Worm (Caenorhabditis elegans) whole organism, L1 larva: Measurements from ENCODE around the gene rde-4.

ENCODE experiments used
- C04F5.9 ChIP-seq: sonication (generic microtip); optimal IDR thresholded peaks from 2 replicates; lab custom pipeline; 2016; ENCODE audit warnings: missing genetic modification characterization, missing compliant biosample characterization
- C16A3.4 ChIP-seq: fragments of 150-350 bp; optimal IDR thresholded peaks from 2 replicates; lab custom pipeline; 2014; ENCODE audit warnings: missing biosample characterization, missing genetic modification characterization
- aha-1 ChIP-seq: fragments of 150-350 bp; optimal IDR thresholded peaks from 2 replicates; lab custom pipeline; 2014; ENCODE audit warnings: missing biosample characterization, missing genetic modification characterization
- aly-2 ChIP-seq: fragments of 150-350 bp; optimal IDR thresholded peaks from 2 replicates; lab custom pipeline; 2014; ENCODE audit warnings: missing biosample characterization, missing genetic modification characterization
- blmp-1 ChIP-seq: fragments of 150-350 bp; optimal IDR thresholded peaks from 2 replicates; lab custom pipeline; 2014; ENCODE audit warnings: missing biosample characterization, missing genetic modification characterization
- ceh-63 ChIP-seq: fragments of 200-800 bp; sonication (Bioruptor generic); optimal IDR thresholded peaks from 2 replicates; lab custom pipeline; 2018; ENCODE audit warnings: mild to moderate bottlenecking, missing genetic modification characterization, missing compliant biosample characterization
- ceh-90 ChIP-seq: sonication (generic microtip); optimal IDR thresholded peaks from 2 replicates; lab custom pipeline; 2016; ENCODE audit warnings: missing genetic modification characterization, missing compliant biosample characterization
- dpl-1 ChIP-seq, 3 experiments: fragments of 150-350 bp in 2 of 3; sonication (generic microtip) in 1 of 3; optimal IDR thresholded peaks; 2 replicates each; lab custom pipeline; 2014 to 2017; ENCODE audit warnings: missing biosample characterization in 3 of 3, missing genetic modification characterization in 3 of 3, missing genetic modification reagents in 3 of 3
- efl-1 ChIP-seq, 4 experiments: fragments of 150-350 bp; optimal IDR thresholded peaks in 3 of 4; peaks in 1 of 4; 1 replicate in 1 of 4; 2 replicates in 3 of 4; lab custom pipeline; 2014; ENCODE audit warnings: missing biosample characterization in 2 of 4, missing genetic modification characterization in 2 of 4, missing genetic modification reagents in 2 of 4
- egl-13 ChIP-seq: sonication (generic microtip); optimal IDR thresholded peaks from 2 replicates; lab custom pipeline; 2016; ENCODE audit warnings: missing genotype, missing genetic modification reagents, missing genetic modification characterization, missing compliant biosample characterization
- fkh-10 ChIP-seq: sonication (generic microtip); optimal IDR thresholded peaks from 2 replicates; lab custom pipeline; 2017; ENCODE audit warnings: missing biosample characterization, missing genetic modification reagents, missing genetic modification characterization
- fkh-4 ChIP-seq: sonication (generic microtip); optimal IDR thresholded peaks from 2 replicates; lab custom pipeline; 2016; ENCODE audit warnings: missing compliant biosample characterization, missing genetic modification characterization, borderline replicate concordance
- fkh-8 ChIP-seq: sonication (generic microtip); optimal IDR thresholded peaks from 2 replicates; lab custom pipeline; 2016; ENCODE audit warnings: mild to moderate bottlenecking, missing genetic modification characterization, missing compliant biosample characterization
- irx-1 ChIP-seq: sonication (generic microtip); optimal IDR thresholded peaks from 2 replicates; lab custom pipeline; 2016; ENCODE audit warnings: missing genetic modification characterization, missing compliant biosample characterization
- isw-1 ChIP-seq: fragments of 200-800 bp; sonication (Bioruptor generic); IDR thresholded peaks from 2 replicates; pipeline ENCODE4 v1.3.6; 2022; ENCODE audit warnings: missing genetic modification characterization, missing compliant biosample characterization
- lin-14 ChIP-seq: fragments of 200-800 bp; sonication (Bioruptor generic); optimal IDR thresholded peaks from 2 replicates; lab custom pipeline; 2018; ENCODE audit warnings: mild to moderate bottlenecking, missing genetic modification characterization, moderate library complexity, missing compliant biosample characterization
- lin-35 ChIP-seq, 2 experiments: fragments of 150-350 bp; optimal IDR thresholded peaks; 2 replicates each; lab custom pipeline; 2014; ENCODE audit warnings: missing biosample characterization in 2 of 2, missing genetic modification characterization in 2 of 2, missing genetic modification reagents in 2 of 2
- lin-39 ChIP-seq: fragments of 150-350 bp; optimal IDR thresholded peaks from 2 replicates; lab custom pipeline; 2014; ENCODE audit warnings: missing biosample characterization, missing genetic modification reagents, missing genetic modification characterization
- mdl-1 ChIP-seq, 2 experiments: fragments of 150-350 bp; optimal IDR thresholded peaks; 2 replicates each; lab custom pipeline; 2014 to 2017; ENCODE audit warnings: missing biosample characterization in 2 of 2, missing genetic modification characterization in 2 of 2, inconsistent platforms in 1 of 2
- nhr-19 ChIP-seq: fragments of 200-800 bp; sonication (Bioruptor generic); conservative IDR thresholded peaks from 2 replicates; pipeline ENCODE4 v1.3.6; 2022; ENCODE audit warnings: missing genetic modification characterization, missing compliant biosample characterization
- nhr-47 ChIP-seq: sonication (generic microtip); optimal IDR thresholded peaks from 2 replicates; lab custom pipeline; 2016; ENCODE audit warnings: mild to moderate bottlenecking, missing genetic modification characterization, moderate library complexity, missing compliant biosample characterization
- nhr-71 ChIP-seq: sonication (generic microtip); optimal IDR thresholded peaks from 2 replicates; lab custom pipeline; 2016; ENCODE audit warnings: mild to moderate bottlenecking, missing genetic modification characterization, moderate library complexity, missing compliant biosample characterization
- nhr-76 ChIP-seq: sonication (generic microtip); optimal IDR thresholded peaks from 2 replicates; lab custom pipeline; 2017; ENCODE audit warnings: missing biosample characterization, missing genetic modification characterization
- nhr-84 ChIP-seq: sonication (generic microtip); optimal IDR thresholded peaks from 2 replicates; lab custom pipeline; 2017; ENCODE audit warnings: missing biosample characterization, missing genetic modification characterization
- nhr-85 ChIP-seq: sonication (generic microtip); peaks from one replicate; lab custom pipeline; 2016; ENCODE audit warnings: missing genetic modification characterization, inconsistent platforms, missing compliant biosample characterization
- nhr-90 ChIP-seq: sonication (generic microtip); optimal IDR thresholded peaks from 2 replicates; lab custom pipeline; 2016; ENCODE audit warnings: mild to moderate bottlenecking, missing genetic modification characterization, missing compliant biosample characterization; ENCODE audit not compliant: poor library complexity
- pag-3 ChIP-seq: sonication (generic microtip); optimal IDR thresholded peaks from 2 replicates; lab custom pipeline; 2017; ENCODE audit warnings: missing genetic modification characterization, mild to moderate bottlenecking, missing compliant biosample characterization, antibody characterized with exemption, borderline replicate concordance; ENCODE audit not compliant: insufficient read depth
- pax-3 ChIP-seq: fragments of 200-800 bp; sonication (Bioruptor generic); optimal IDR thresholded peaks from 2 replicates; lab custom pipeline; 2018; ENCODE audit warnings: mild to moderate bottlenecking, missing genetic modification characterization, moderate library complexity, missing compliant biosample characterization
- pqm-1 ChIP-seq: sonication (generic microtip); optimal IDR thresholded peaks from 3 replicates; lab custom pipeline; 2017; ENCODE audit warnings: missing biosample characterization, missing genetic modification characterization
- rnt-1 ChIP-seq: sonication (generic microtip); optimal IDR thresholded peaks from 2 replicates; lab custom pipeline; 2016; ENCODE audit warnings: mild to moderate bottlenecking, missing genetic modification characterization, moderate library complexity, missing compliant biosample characterization
- sox-4 ChIP-seq: sonication (generic microtip); optimal IDR thresholded peaks from 2 replicates; lab custom pipeline; 2016; ENCODE audit warnings: missing genetic modification characterization, missing compliant biosample characterization
- unc-130 ChIP-seq: fragments of 150-350 bp; optimal IDR thresholded peaks from 2 replicates; lab custom pipeline; 2017; ENCODE audit warnings: missing biosample characterization, missing genetic modification characterization, inconsistent platforms
- unc-98 ChIP-seq: fragments of 200-800 bp; sonication (Bioruptor generic); IDR thresholded peaks from 2 replicates; pipeline ENCODE4 v1.3.6; 2022; ENCODE audit warnings: missing genetic modification characterization, missing compliant biosample characterization
- zip-4 ChIP-seq: fragments of 200-800 bp; sonication (Bioruptor generic); optimal IDR thresholded peaks from 2 replicates; lab custom pipeline; 2018; ENCODE audit warnings: mild to moderate bottlenecking, missing genetic modification characterization, moderate library complexity, missing compliant biosample characterization
- ztf-11 ChIP-seq, 2 experiments: sonication (generic microtip); optimal IDR thresholded peaks; 2 replicates each; lab custom pipeline; 2016 to 2017; ENCODE audit warnings: missing genetic modification characterization in 2 of 2, missing biosample characterization in 1 of 2, missing compliant biosample characterization in 1 of 2

The rde-4 gene

ce11 chrIII:10218587-10218986 is at the start of gene rde-4, which contains the start of gene cox-14 (continued):
- peak; percentile 71 for TF ChIP-seq egl-13 (tag; lab: Kevin White, UChicago)
- TF ChIP-seq nhr-47 (tag; lab: Kevin White, UChicago) = peak; percentile 88
- peak; percentile 91 to 94 for TF ChIP-seq lin-35 (GFP tag; optimal IDR thresholded peaks at IDR 0.05; lab: Kevin White, UChicago)
- TF ChIP-seq aly-2 = peak; percentile 27
- TF ChIP-seq, all 84 proteins: peak for 45

ce11 chrIII:10266824-10267223 is 48.4 kb upstream of the rde-4 start, which contains the start of gene inpp-4B:
Gene inpp-4B (minus strand): TSS chrIII:10266877.
- TF ChIP-seq nhr-71 (peak; percentile 16), efl-1 (optimal IDR thresholded peaks at IDR 0.05; lab: Kevin White, UChicago) (peak; percentile 6 to 10), efl-1 (GFP tag; optimal IDR thresholded peaks at IDR 0.05 in 1 of 2; lab: Kevin White, UChicago) (peak in 1 of 2 experiments; percentile 76), dpl-1 (GFP tag; optimal IDR thresholded peaks at IDR 0.05; lab: Kevin White, UChicago) (peak in 1 of 3 experiments; percentile 2), nhr-19 (GFP tag; lab: Robert Waterston, UW) (0 out of 2 replicates have a peak, but pooled peaks have one; percentile 13), nhr-47 (tag; lab: Kevin White, UChicago) (peak; percentile 16), lin-35 (GFP tag; optimal IDR thresholded peaks at IDR 0.05; lab: Kevin White, UChicago) (peak in 1 of 2 experiments; percentile 15), isw-1 (GFP tag; lab: Robert Waterston, UW) (peak; percentile 31; the same call in 1 of the 2 replicates)
- TF ChIP-seq, all 84 proteins: peak for 7; not testable (repeated sequence) for 77

ce11 chrIII:10261682-10262081 is 43.2 kb upstream of the rde-4 start, which contains the start of gene bbs-5:
Gene bbs-5 (minus strand): TSS chrIII:10261782.
- TF ChIP-seq pax-3 (tag; lab: Kevin White, UChicago) (no peak), nhr-90 (no peak), sox-4 (tag; lab: Kevin White, UChicago) (no peak), fkh-8 (peak; percentile 39)

ce11 chrIII:10261256-10261655 is 42.8 kb upstream of the rde-4 start:
- TF ChIP-seq mdl-1 (tag; optimal IDR thresholded peaks at IDR 0.05; lab: Kevin White, UChicago) = no peak
- no peak for TF ChIP-seq pqm-1 (tag; lab: Kevin White, UChicago)
- TF ChIP-seq lin-14 (GFP tag; lab: Kevin White, UChicago) = no peak
- no peak for TF ChIP-seq unc-98 (GFP tag; lab: Robert Waterston, UW)
- no peak for TF ChIP-seq ceh-90 (tag; lab: Kevin White, UChicago)
- TF ChIP-seq nhr-76 (tag; lab: Kevin White, UChicago) = no peak
- TF ChIP-seq blmp-1 (tag; lab: Kevin White, UChicago) = no peak
- no peak for TF ChIP-seq C04F5.9
- TF ChIP-seq ztf-11 (tag; optimal IDR thresholded peaks at IDR 0.05; lab: Kevin White, UChicago) = no peak
- no peak for TF ChIP-seq unc-130 (tag; lab: Kevin White, UChicago)
- TF ChIP-seq ceh-63 (GFP tag; lab: Kevin White, UChicago) = no peak
- no peak for TF ChIP-seq fkh-10
- no peak for TF ChIP-seq fkh-4 (tag; lab: Kevin White, UChicago)
- no peak for TF ChIP-seq irx-1 (tag; lab: Kevin White, UChicago)
- TF ChIP-seq nhr-84 (tag; lab: Kevin White, UChicago) = no peak
- no peak for TF ChIP-seq lin-39 (tag; lab: Kevin White, UChicago)
- no peak for TF ChIP-seq nhr-85 (tag; lab: Kevin White, UChicago)

- TF ChIP-seq aha-1 (tag; lab: Kevin White, UChicago) = no peak
- TF ChIP-seq nhr-90 = no peak
- no peak for TF ChIP-seq zip-4 (GFP tag; lab: Kevin White, UChicago)
- no peak for TF ChIP-seq rnt-1 (tag; lab: Kevin White, UChicago)
- TF ChIP-seq C16A3.4 (tag; lab: Kevin White, UChicago) = no peak
- TF ChIP-seq pag-3 (tag; lab: Kevin White, UChicago) = no peak
These were observed 40.2 kb upstream of the rde-4 start, which contains the start of gene rip-1 for ce11 chrIII:10258641-10259040. Gene rip-1 (minus strand): TSS chrIII:10258741.
